Worm (Caenorhabditis elegans) whole organism, L2 larva: ENCODE measurements around the gene sel-9.
A peak's percentile ranks its signal among the peaks of the same experiment; 100 is the strongest.
"Not testable (repeated sequence)": the region's sequence is repeated elsewhere in the genome, so short reads cannot be mapped to it uniquely, and the experiment has no call there.

Experiments used
- C34F6.9 ChIP-seq: fragments of 150-350 bp; optimal IDR thresholded peaks from 2 replicates; lab custom pipeline; 2014; ENCODE audit warnings: missing biosample characterization, missing genetic modification characterization
- F13H6.1 ChIP-seq: sonication (generic microtip); optimal IDR thresholded peaks from 2 replicates; lab custom pipeline; 2016; ENCODE audit warnings: missing genetic modification characterization, missing compliant biosample characterization
- R02D3.7 ChIP-seq: fragments of 150-350 bp; optimal IDR thresholded peaks from 2 replicates; lab custom pipeline; 2014; ENCODE audit warnings: missing biosample characterization, missing genetic modification characterization
- Y55F3AM.14 ChIP-seq: fragments of 200-800 bp; sonication (Bioruptor generic); optimal IDR thresholded peaks from 2 replicates; lab custom pipeline; 2018; ENCODE audit warnings: mild to moderate bottlenecking, missing genetic modification characterization, missing compliant biosample characterization
- ZK546.5 ChIP-seq: sonication (generic microtip); optimal IDR thresholded peaks from 2 replicates; lab custom pipeline; 2017; ENCODE audit warnings: missing biosample characterization, missing genetic modification characterization
- alr-1 ChIP-seq: fragments of 150-350 bp; optimal IDR thresholded peaks from 2 replicates; lab custom pipeline; 2014; ENCODE audit warnings: missing biosample characterization, missing genetic modification characterization
- aly-2 ChIP-seq: fragments of 150-350 bp; optimal IDR thresholded peaks from 2 replicates; lab custom pipeline; 2014; ENCODE audit warnings: missing biosample characterization, missing genetic modification characterization
- ama-1 ChIP-seq: fragments of 150-350 bp; optimal IDR thresholded peaks from 2 replicates; lab custom pipeline; 2018; ENCODE audit warnings: inconsistent platforms
- blmp-1 ChIP-seq: sonication (generic microtip); optimal IDR thresholded peaks from 2 replicates; lab custom pipeline; 2017; ENCODE audit warnings: missing genetic modification characterization, mild to moderate bottlenecking, missing compliant biosample characterization, antibody characterized with exemption, moderate library complexity; ENCODE audit not compliant: insufficient read depth
- crh-2 ChIP-seq: sonication (generic microtip); optimal IDR thresholded peaks from 2 replicates; lab custom pipeline; 2017; ENCODE audit warnings: missing biosample characterization, missing genetic modification characterization
- dmd-4 ChIP-seq: sonication (generic microtip); optimal IDR thresholded peaks from 2 replicates; lab custom pipeline; 2017; ENCODE audit warnings: missing biosample characterization, missing genetic modification characterization
- egl-27 ChIP-seq: sonication (generic microtip); optimal IDR thresholded peaks from 3 replicates; lab custom pipeline; 2017; ENCODE audit warnings: missing biosample characterization, missing genetic modification reagents, missing genetic modification characterization
- elt-1 ChIP-seq: fragments of 150-350 bp; optimal IDR thresholded peaks from 2 replicates; lab custom pipeline; 2014; ENCODE audit warnings: missing biosample characterization, missing genetic modification characterization
- fos-1 ChIP-seq: fragments of 150-350 bp; optimal IDR thresholded peaks from 2 replicates; lab custom pipeline; 2014; ENCODE audit warnings: missing biosample characterization, missing genetic modification characterization
- lin-11 ChIP-seq: fragments of 150-350 bp; sonication (generic microtip); optimal IDR thresholded peaks from 2 replicates; lab custom pipeline; 2014; ENCODE audit warnings: missing biosample characterization, missing genetic modification characterization, inconsistent platforms, mixed read lengths
- mbf-1 ChIP-seq: sonication (generic microtip); optimal IDR thresholded peaks from 2 replicates; lab custom pipeline; 2017; ENCODE audit warnings: missing biosample characterization, missing genetic modification characterization
- mdl-1 ChIP-seq, 2 experiments: fragments of 150-350 bp in 1 of 2; sonication (generic microtip) in 1 of 2; optimal IDR thresholded peaks; 2 replicates each; lab custom pipeline; 2017; ENCODE audit warnings: missing biosample characterization in 2 of 2, missing genetic modification characterization in 2 of 2
- nhr-10 ChIP-seq: sonication (generic microtip); optimal IDR thresholded peaks from 2 replicates; lab custom pipeline; 2017; ENCODE audit warnings: missing biosample characterization, missing genetic modification characterization
- nhr-12 ChIP-seq: fragments of 150-350 bp; optimal IDR thresholded peaks from 2 replicates; lab custom pipeline; 2014; ENCODE audit warnings: missing biosample characterization, missing genetic modification characterization
- nhr-129 ChIP-seq: fragments of 150-350 bp; optimal IDR thresholded peaks from 2 replicates; lab custom pipeline; 2014; ENCODE audit warnings: missing biosample characterization, missing genetic modification characterization
- nhr-21 ChIP-seq: fragments of 150-350 bp; optimal IDR thresholded peaks from 2 replicates; lab custom pipeline; 2014; ENCODE audit warnings: missing biosample characterization, missing genetic modification characterization
- nhr-23 ChIP-seq: fragments of 150-350 bp; optimal IDR thresholded peaks from 2 replicates; lab custom pipeline; 2014; ENCODE audit warnings: missing biosample characterization, missing genetic modification reagents, missing genetic modification characterization
- nhr-237 ChIP-seq: fragments of 150-350 bp; optimal IDR thresholded peaks from 2 replicates; lab custom pipeline; 2014; ENCODE audit warnings: missing biosample characterization, missing genetic modification characterization
- nhr-6 ChIP-seq: fragments of 150-350 bp; optimal IDR thresholded peaks from 2 replicates; lab custom pipeline; 2014; ENCODE audit warnings: missing biosample characterization, missing genetic modification characterization
- nhr-77 ChIP-seq: fragments of 150-350 bp; optimal IDR thresholded peaks from 2 replicates; lab custom pipeline; 2014; ENCODE audit warnings: missing biosample characterization, missing genetic modification characterization
- peb-1 ChIP-seq: fragments of 150-350 bp; optimal IDR thresholded peaks from 2 replicates; lab custom pipeline; 2014; ENCODE audit warnings: missing biosample characterization, missing genetic modification characterization
- skn-1 ChIP-seq: sonication (generic microtip); optimal IDR thresholded peaks from 2 replicates; lab custom pipeline; 2017; ENCODE audit warnings: missing biosample characterization, missing genetic modification characterization
- sma-3 ChIP-seq: sonication (generic microtip); optimal IDR thresholded peaks from 2 replicates; lab custom pipeline; 2016; ENCODE audit warnings: missing genetic modification reagents, missing genetic modification characterization, missing compliant biosample characterization
- sma-9 ChIP-seq, 2 experiments: fragments of 150-350 bp in 1 of 2; sonication (generic microtip) in 1 of 2; optimal IDR thresholded peaks; 2 replicates each; lab custom pipeline; 2014 to 2016; ENCODE audit warnings: missing genetic modification characterization in 2 of 2, mild to moderate bottlenecking in 1 of 2, missing biosample characterization in 1 of 2, missing compliant biosample characterization in 1 of 2, missing genetic modification reagents in 1 of 2, moderate library complexity in 1 of 2
- snpc-4 ChIP-seq: fragments of 150-350 bp; optimal IDR thresholded peaks from 2 replicates; lab custom pipeline; 2014; ENCODE audit warnings: missing biosample characterization, missing genetic modification characterization
- zag-1 ChIP-seq: fragments of 150-350 bp; optimal IDR thresholded peaks from 2 replicates; lab custom pipeline; 2014; ENCODE audit warnings: missing biosample characterization, missing genetic modification characterization
- ztf-1 ChIP-seq: fragments of 200-800 bp; sonication (Bioruptor generic); conservative IDR thresholded peaks from 2 replicates; pipeline ENCODE4 v1.3.6; 2022; ENCODE audit warnings: missing genetic modification characterization, missing compliant biosample characterization
- ztf-11 ChIP-seq: sonication (generic microtip); optimal IDR thresholded peaks from 2 replicates; lab custom pipeline; 2017; ENCODE audit warnings: missing biosample characterization, missing genetic modification characterization

Gene sel-9

ce11 chrV:8342416-8342815 is 40.0 kb upstream of the sel-9 start:
- TF ChIP-seq peb-1 (tag; lab: Kevin White, UChicago) (no peak), zag-1 (tag; lab: Kevin White, UChicago) (no peak), alr-1 (tag; lab: Kevin White, UChicago) (no peak), nhr-77 (tag; lab: Kevin White, UChicago) (no peak), sma-9 (GFP tag; optimal IDR thresholded peaks at IDR 0.05; lab: Kevin White, UChicago) (no peak), sma-9 (tag; optimal IDR thresholded peaks at IDR 0.05; lab: Kevin White, UChicago) (no peak), skn-1 (tag; lab: Kevin White, UChicago) (no peak), nhr-6 (tag; lab: Kevin White, UChicago) (no peak)

ce11 chrV:8340924-8341323 is 38.5 kb upstream of the sel-9 start, which contains the start of gene C08D8.7:
Gene C08D8.7 (plus strand): TSS chrV:8341224.
- not testable (repeated sequence) for TF ChIP-seq F13H6.1, mbf-1, egl-27 (tag; lab: Kevin White, UChicago)

ce11 chrV:8335620-8336019 is 33.2 kb upstream of the sel-9 start:
- TF ChIP-seq ama-1 (lab: Kevin White, UChicago) (no peak), nhr-129 (peak; percentile 20), Y55F3AM.14 (GFP tag; lab: Kevin White, UChicago) (no peak), C34F6.9 (tag; lab: Kevin White, UChicago) (peak; percentile 31), blmp-1 (tag; lab: Kevin White, UChicago) (peak; percentile 31), ZK546.5 (tag; lab: Kevin White, UChicago) (no peak), sma-9 (GFP tag; optimal IDR thresholded peaks at IDR 0.05; lab: Kevin White, UChicago) (peak; percentile 23), sma-9 (tag; optimal IDR thresholded peaks at IDR 0.05; lab: Kevin White, UChicago) (no peak)

ce11 chrV:8334360-8334759 is 32.0 kb upstream of the sel-9 start, which contains the start of gene tmd-2:
Gene tmd-2 (plus strand): TSS chrV:8334660.
- TF ChIP-seq mdl-1 (tag; optimal IDR thresholded peaks at IDR 0.05; lab: Kevin White, UChicago) = no peak
- no peak for TF ChIP-seq ZK546.5 (tag; lab: Kevin White, UChicago)
- no peak for TF ChIP-seq nhr-21 (tag; lab: Kevin White, UChicago)
- TF ChIP-seq nhr-77 (tag; lab: Kevin White, UChicago) = no peak
- no peak for TF ChIP-seq R02D3.7 (tag; lab: Kevin White, UChicago)
- no peak for TF ChIP-seq Y55F3AM.14 (GFP tag; lab: Kevin White, UChicago)
- TF ChIP-seq peb-1 (tag; lab: Kevin White, UChicago) = no peak
- TF ChIP-seq nhr-23 (tag; lab: Kevin White, UChicago) = no peak
- TF ChIP-seq dmd-4 (tag; lab: Kevin White, UChicago) = no peak
- no peak for TF ChIP-seq nhr-12 (tag; lab: Kevin White, UChicago)
- no peak for TF ChIP-seq nhr-237 (tag; lab: Kevin White, UChicago)
- TF ChIP-seq lin-11 (tag; lab: Kevin White, UChicago) = no peak

ce11 chrV:8327080-8327479 is 24.7 kb upstream of the sel-9 start:
- no peak for TF ChIP-seq nhr-23 (tag; lab: Kevin White, UChicago)
- TF ChIP-seq sma-3 (GFP tag; lab: Kevin White, UChicago) = no peak
- TF ChIP-seq ama-1 (lab: Kevin White, UChicago) = no peak
- no peak for TF ChIP-seq Y55F3AM.14 (GFP tag; lab: Kevin White, UChicago)
- TF ChIP-seq nhr-237 (tag; lab: Kevin White, UChicago) = no peak
- TF ChIP-seq aly-2 (tag; lab: Kevin White, UChicago) = no peak
- TF ChIP-seq sma-9 (GFP tag; optimal IDR thresholded peaks at IDR 0.05; lab: Kevin White, UChicago) = no peak
- no peak for TF ChIP-seq sma-9 (tag; optimal IDR thresholded peaks at IDR 0.05; lab: Kevin White, UChicago)
- no peak for TF ChIP-seq ztf-1 (GFP tag; lab: Robert Waterston, UW)
- no peak for TF ChIP-seq crh-2 (tag; lab: Kevin White, UChicago)
- no peak for TF ChIP-seq nhr-10 (tag; lab: Kevin White, UChicago)
- no peak for TF ChIP-seq ztf-11
- TF ChIP-seq skn-1 (tag; lab: Kevin White, UChicago) = no peak
- TF ChIP-seq fos-1 = no peak
- no peak for TF ChIP-seq F13H6.1 (tag; lab: Kevin White, UChicago)
- no peak for TF ChIP-seq elt-1 (tag; lab: Kevin White, UChicago)
- TF ChIP-seq mdl-1 (tag; optimal IDR thresholded peaks at IDR 0.05; lab: Kevin White, UChicago) = no peak
- no peak for TF ChIP-seq snpc-4
- TF ChIP-seq nhr-12 (tag; lab: Kevin White, UChicago) = no peak
- TF ChIP-seq, all 48 proteins: peak for 0
